Fruit fly (Drosophila melanogaster): ENCODE measurements around the gene Daao2.

Gene Daao2

dm6 chr2L:6827558-6828122 lies 24.8 kb downstream of the Daao2 start:
- TF ChIP-seq unc-4 (GFP tag; IDR thresholded peaks at IDR 0.05; ENCODE audit: partially characterized antibody) (no peak), hbn (GFP tag; IDR thresholded peaks at IDR 0.05; ENCODE audit: partially characterized antibody) (no peak), CG14710 (tag; optimal IDR thresholded peaks at IDR 0.05) (no peak), CG6689 (GFP tag; IDR thresholded peaks at IDR 0.05) (no peak), exex (tag; optimal IDR thresholded peaks at IDR 0.05) (peak; percentile 84), CG14014 (GFP tag; IDR thresholded peaks at IDR 0.05) (no peak), caup (GFP tag; optimal IDR thresholded peaks at IDR 0.05; ENCODE audit: severe bottlenecking) (no peak), CG16815 (GFP tag; optimal IDR thresholded peaks at IDR 0.05) (no peak), grn (GFP tag; optimal IDR thresholded peaks at IDR 0.05) (peak; percentile 60), CG12219 (GFP tag; optimal IDR thresholded peaks at IDR 0.05) (no peak), CG15479 (GFP tag; optimal IDR thresholded peaks at IDR 0.05) (no peak), bowl (GFP tag; IDR thresholded peaks at IDR 0.05) (no peak), CG15696 (tag; optimal IDR thresholded peaks at IDR 0.05) (no peak), sug (tag; optimal IDR thresholded peaks at IDR 0.05) (peak; percentile 86), CG6272 (GFP tag; IDR thresholded peaks at IDR 0.05) (no peak), ems (GFP tag; optimal IDR thresholded peaks at IDR 0.05) (no peak), zen2 (GFP tag; IDR thresholded peaks at IDR 0.05; ENCODE audit: partially characterized antibody) (no peak), Rx (GFP tag; IDR thresholded peaks at IDR 0.05) (no peak), CTCF (GFP tag; optimal IDR thresholded peaks at IDR 0.05) (no peak), ham (GFP tag; IDR thresholded peaks at IDR 0.05) (peak; percentile 37; the same call in 1 of the 2 replicates), zf30C (GFP tag; optimal IDR thresholded peaks at IDR 0.05) (no peak), CG42726 (GFP tag; IDR thresholded peaks at IDR 0.05; ENCODE audit: partially characterized antibody) (no peak), CG34376 (GFP tag; optimal IDR thresholded peaks at IDR 0.05) (peak; percentile 73), CG13424 (tag; optimal IDR thresholded peaks at IDR 0.05) (no peak), insv (GFP tag; optimal IDR thresholded peaks at IDR 0.05) (peak; percentile 43 to 95), sens-2 (GFP tag; IDR thresholded peaks at IDR 0.05) (peak; percentile 63), kay (GFP tag; optimal IDR thresholded peaks at IDR 0.05) (no peak), sd (tag; optimal IDR thresholded peaks at IDR 0.05) (peak; percentile 52), CG2120 (GFP tag; optimal IDR thresholded peaks at IDR 0.05) (no peak)

dm6 chr2L:6830264-6830729 lies 27.5 kb downstream of the Daao2 start:
- TF ChIP-seq CG13424 (tag; optimal IDR thresholded peaks at IDR 0.05) (peak; percentile 72), Deaf1 (tag; optimal IDR thresholded peaks at IDR 0.05) (peak; percentile 34), Meics (GFP tag; optimal IDR thresholded peaks at IDR 0.05) (peak; percentile 62), Dbx (GFP tag; IDR thresholded peaks at IDR 0.05) (no peak), ap (GFP tag; IDR thresholded peaks at IDR 0.05) (0 out of 2 replicates have a peak, but pooled peaks have one; percentile 7), mam (GFP tag; optimal IDR thresholded peaks at IDR 0.05) (no peak), zen2 (GFP tag; IDR thresholded peaks at IDR 0.05; ENCODE audit: partially characterized antibody) (no peak), Ada2b (GFP tag; IDR thresholded peaks at IDR 0.05) (no peak), CG33213 (GFP tag; optimal IDR thresholded peaks at IDR 0.05) (no peak), CG11723 (GFP tag; optimal IDR thresholded peaks at IDR 0.05) (peak; percentile 18), CG12299 (tag; optimal IDR thresholded peaks at IDR 0.05) (no peak), Stat92E (GFP tag; optimal IDR thresholded peaks at IDR 0.05) (no peak), CG2202 (tag; optimal IDR thresholded peaks at IDR 0.05) (peak; percentile 27), Asciz (GFP tag; optimal IDR thresholded peaks at IDR 0.05) (peak; percentile 26), CG10462 (GFP tag; optimal IDR thresholded peaks at IDR 0.05) (peak; percentile 17), Hr78 (GFP tag; optimal IDR thresholded peaks at IDR 0.05) (peak in 1 of 2 experiments; percentile 34), Ravus (GFP tag; IDR thresholded peaks at IDR 0.05) (no peak), dysf (GFP tag; IDR thresholded peaks at IDR 0.05) (0 out of 3 replicates have a peak, but pooled peaks have one; percentile 26), CG18619 (GFP tag; optimal IDR thresholded peaks at IDR 0.05) (peak; percentile 56), ara (GFP tag; IDR thresholded peaks at IDR 0.05) (peak; percentile 64), CG12744 (GFP tag; optimal IDR thresholded peaks at IDR 0.05) (no peak), Nf-YB (GFP tag; optimal IDR thresholded peaks at IDR 0.05) (peak; percentile 37), Sox100B (GFP tag; optimal IDR thresholded peaks at IDR 0.05) (peak; percentile 78), CG16815 (GFP tag; optimal IDR thresholded peaks at IDR 0.05) (peak; percentile 34)

All from whole organism, embryonic.